Fruit fly (Drosophila melanogaster): Measurements from ENCODE around the gene CG45089.
A peak's percentile ranks its signal among the peaks of the same experiment; 100 is the strongest.

Gene CG45089

DNA sequence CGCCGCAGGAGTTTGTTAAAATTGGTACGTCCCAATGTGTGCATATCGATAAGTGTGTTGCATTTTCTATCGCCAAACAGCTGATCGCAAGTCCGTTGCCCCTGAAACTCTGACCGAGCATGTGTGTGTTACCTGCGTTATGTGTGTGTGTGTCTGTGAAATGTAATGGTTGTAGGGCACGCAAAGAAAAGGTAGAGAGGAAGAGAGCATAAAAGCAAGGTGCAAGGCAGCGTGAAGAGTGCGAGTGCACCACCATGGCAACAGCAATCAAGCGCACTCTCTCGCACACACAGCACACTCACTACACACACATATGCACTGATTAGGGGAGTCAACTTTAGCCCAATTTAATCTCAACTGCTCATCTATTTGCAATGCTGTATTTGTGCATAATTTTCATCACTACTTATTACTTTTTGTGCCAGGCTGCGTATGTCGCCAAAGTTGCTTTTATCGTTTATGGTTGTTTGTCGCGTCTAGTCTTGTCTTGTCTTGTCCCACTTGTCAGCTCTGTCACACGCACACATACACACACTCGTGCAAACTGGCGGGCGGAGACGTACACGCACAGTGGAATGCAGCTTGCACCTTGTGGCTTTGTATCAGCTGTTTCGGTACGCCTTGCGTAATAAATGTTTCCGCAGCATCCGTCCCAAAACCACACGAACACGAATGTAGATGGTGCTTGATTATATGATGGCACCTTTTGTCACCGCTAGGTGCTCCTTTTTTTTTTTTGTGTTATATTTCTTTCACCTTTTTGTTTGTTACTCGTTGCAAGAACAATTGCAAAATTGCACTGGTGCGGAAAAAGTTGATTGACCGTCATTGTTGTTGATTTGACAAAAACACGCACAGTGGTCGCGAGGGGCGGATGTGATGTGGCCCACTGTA, 44.2 kb upstream of the CG45089 start (continued):
- TF ChIP-seq CG13287 (GFP tag; IDR thresholded peaks at IDR 0.05; ENCODE audit: partially characterized antibody) (no peak), BtbVII (GFP tag; optimal IDR thresholded peaks at IDR 0.05) (peak; percentile 60), MTF-1 (GFP tag; optimal IDR thresholded peaks at IDR 0.05; ENCODE audit: borderline replicate concordance) (no peak), CG10321 (GFP tag; IDR thresholded peaks at IDR 0.05) (peak; percentile 9; the same call in 1 of the 2 replicates), Taf1 (GFP tag; IDR thresholded peaks at IDR 0.05) (no peak), en (GFP tag; optimal IDR thresholded peaks at IDR 0.05) (peak; percentile 79), CG2120 (GFP tag; optimal IDR thresholded peaks at IDR 0.05) (peak; percentile 55), Scr (GFP tag; IDR thresholded peaks at IDR 0.05; ENCODE audit: partially characterized antibody) (no peak), CG34376 (GFP tag; optimal IDR thresholded peaks at IDR 0.05) (no peak), z (GFP tag; IDR thresholded peaks at IDR 0.05) (no peak), HLHmδ (GFP tag; optimal IDR thresholded peaks at IDR 0.05) (peak; percentile 3), Bdp1 (GFP tag; optimal IDR thresholded peaks at IDR 0.05) (peak; percentile 61), HLH54F (GFP tag; optimal IDR thresholded peaks at IDR 0.05) (peak; percentile 56), CG31224 (GFP tag; IDR thresholded peaks at IDR 0.05) (no peak), CG12219 (GFP tag; optimal IDR thresholded peaks at IDR 0.05) (peak; percentile 67), CG14710 (tag; optimal IDR thresholded peaks at IDR 0.05) (peak; percentile 90), bsh (GFP tag; optimal IDR thresholded peaks at IDR 0.05) (peak; percentile 66 to 87), sens (GFP tag) (peak; percentile 98), Bteb2 (GFP tag; optimal IDR thresholded peaks at IDR 0.05) (no peak), CG4282 (GFP tag; optimal IDR thresholded peaks at IDR 0.05) (peak; percentile 80), CG9797 (GFP tag; optimal IDR thresholded peaks at IDR 0.05) (peak; percentile 14), stc (GFP tag; IDR thresholded peaks at IDR 0.05) (peak; percentile 60), Hsf (GFP tag; optimal IDR thresholded peaks at IDR 0.05) (peak; percentile 75), insv (GFP tag; optimal IDR thresholded peaks at IDR 0.05) (peak; percentile 21 to 49), CG1603 (tag; optimal IDR thresholded peaks at IDR 0.05) (peak; percentile 18), CG10147 (GFP tag; optimal IDR thresholded peaks at IDR 0.05) (peak; percentile 46), CG13424 (tag; optimal IDR thresholded peaks at IDR 0.05) (peak; percentile 87), Trl (optimal IDR thresholded peaks at IDR 0.05) (peak in 1 of 2 experiments; percentile 61), Trl (GFP tag; optimal IDR thresholded peaks at IDR 0.05) (peak; percentile 76), Sry-β (GFP tag; optimal IDR thresholded peaks at IDR 0.05) (peak; percentile 47), CG17359 (tag; optimal IDR thresholded peaks at IDR 0.05) (peak; percentile 77), Kr (GFP tag; optimal IDR thresholded peaks at IDR 0.05) (no peak), pros (GFP tag; optimal IDR thresholded peaks at IDR 0.05) (peak; percentile 75), CG9727 (GFP tag; optimal IDR thresholded peaks at IDR 0.05) (peak; percentile 89), CG6254 (GFP tag; optimal IDR thresholded peaks at IDR 0.05) (peak; percentile 77), Jarid2 (GFP tag; optimal IDR thresholded peaks at IDR 0.05) (peak; percentile 4), CrebB (tag; optimal IDR thresholded peaks at IDR 0.05) (peak; percentile 2), Aef1 (GFP tag; IDR thresholded peaks at IDR 0.05) (peak; percentile 47; the same call in 1 of the 3 replicates), cg (GFP tag; optimal IDR thresholded peaks at IDR 0.05) (peak; percentile 95), ab (GFP tag; optimal IDR thresholded peaks at IDR 0.05) (peak; percentile 59), Lpt (GFP tag; optimal IDR thresholded peaks at IDR 0.05) (no peak), CG16815 (GFP tag; optimal IDR thresholded peaks at IDR 0.05) (peak; percentile 87), CG1024 (GFP tag; IDR thresholded peaks at IDR 0.05) (0 out of 2 replicates have a peak, but pooled peaks have one; percentile 42), CG12391 (tag; optimal IDR thresholded peaks at IDR 0.05) (peak; percentile 83), toy (GFP tag; IDR thresholded peaks at IDR 0.05) (no peak), CG1647 (GFP tag; optimal IDR thresholded peaks at IDR 0.05) (peak; percentile 16), disco-r (GFP tag; optimal IDR thresholded peaks at IDR 0.05) (peak; percentile 60), NFAT (GFP tag; IDR thresholded peaks at IDR 0.05) (0 out of 2 replicates have a peak, but pooled peaks have one; percentile 19)

Data from whole organism, embryonic.